Fruit fly (Drosophila melanogaster): ENCODE data around the gene CG7916.

dm6 chr2L:13851098-13851497 lies 4.5 kb downstream of the CG7916 start:
- TF ChIP-seq psq (optimal IDR thresholded peaks at IDR 0.05) (no peak), pan (optimal IDR thresholded peaks at IDR 0.05) (no peak), CG8478 (optimal IDR thresholded peaks at IDR 0.05) (no peak), EcR (GFP tag; optimal IDR thresholded peaks at IDR 0.05) (no peak)
